Worm (Caenorhabditis elegans) whole organism, midembryonic: ENCODE data around the gene pab-2.

Source experiments
- T22C8.4 ChIP-seq: fragments of 200-800 bp; sonication (Bioruptor generic); IDR thresholded peaks from 2 replicates; pipeline ENCODE4 v1.3.6; 2022; ENCODE audit warnings: missing genetic modification characterization, missing compliant biosample characterization
- flt-1 ChIP-seq: fragments of 200-800 bp; sonication (Bioruptor generic); IDR thresholded peaks from 2 replicates; pipeline ENCODE4 v1.3.6; 2022; ENCODE audit warnings: missing genetic modification characterization, missing compliant biosample characterization
- klf-2 ChIP-seq: fragments of 200-800 bp; sonication (Bioruptor generic); conservative IDR thresholded peaks from 2 replicates; pipeline ENCODE4 v1.3.6; 2022; ENCODE audit warnings: missing genetic modification reagents, missing genetic modification characterization, missing compliant biosample characterization
- med-1 ChIP-seq: sonication (generic microtip); optimal IDR thresholded peaks from 2 replicates; lab custom pipeline; 2017; ENCODE audit warnings: missing genetic modification characterization, mild to moderate bottlenecking, missing compliant biosample characterization, antibody characterized with exemption, missing genetic modification reagents; ENCODE audit not compliant: insufficient read depth
- ref-1 ChIP-seq: fragments of 200-800 bp; sonication (Bioruptor generic); conservative IDR thresholded peaks from 2 replicates; pipeline ENCODE4 v1.3.6; 2022; ENCODE audit warnings: missing genetic modification reagents, missing genetic modification characterization, missing compliant biosample characterization
- ztf-23 ChIP-seq: fragments of 200-800 bp; sonication (Bioruptor generic); IDR thresholded peaks from 2 replicates; pipeline ENCODE4 v1.3.6; 2022; ENCODE audit warnings: missing genetic modification reagents, missing genetic modification characterization, missing compliant biosample characterization

- TF ChIP-seq ztf-23 (GFP tag; lab: Robert Waterston, UW) (no peak), klf-2 (GFP tag; lab: Robert Waterston, UW) (no peak), med-1 (GFP tag; lab: Kevin White, UChicago) (no peak), ref-1 (GFP tag; lab: Robert Waterston, UW) (no peak), T22C8.4 (GFP tag; lab: Robert Waterston, UW) (no peak), flt-1 (GFP tag; lab: Robert Waterston, UW) (peak; percentile 19; the same call in 1 of the 2 replicates)
Measured at ce11 chrX:13503839-13504238, 23.4 kb downstream of the pab-2 start.
